Fruit fly (Drosophila melanogaster) whole organism, adult: ENCODE results near the gene CG3473.

Experiments
- CG7101 ChIP-seq: fragments of 200-800 bp; sonication (Bioruptor generic); optimal IDR thresholded peaks from 2 replicates; lab custom pipeline; 2018; ENCODE audit warnings: missing biosample characterization, mild to moderate bottlenecking, missing genetic modification characterization, moderate library complexity
- kay ChIP-seq: fragments of 200-800 bp; sonication (Bioruptor generic); peaks from one replicate; lab custom pipeline; 2016; ENCODE audit warnings: missing biosample characterization, missing genetic modification characterization, borderline replicate concordance

DNA sequence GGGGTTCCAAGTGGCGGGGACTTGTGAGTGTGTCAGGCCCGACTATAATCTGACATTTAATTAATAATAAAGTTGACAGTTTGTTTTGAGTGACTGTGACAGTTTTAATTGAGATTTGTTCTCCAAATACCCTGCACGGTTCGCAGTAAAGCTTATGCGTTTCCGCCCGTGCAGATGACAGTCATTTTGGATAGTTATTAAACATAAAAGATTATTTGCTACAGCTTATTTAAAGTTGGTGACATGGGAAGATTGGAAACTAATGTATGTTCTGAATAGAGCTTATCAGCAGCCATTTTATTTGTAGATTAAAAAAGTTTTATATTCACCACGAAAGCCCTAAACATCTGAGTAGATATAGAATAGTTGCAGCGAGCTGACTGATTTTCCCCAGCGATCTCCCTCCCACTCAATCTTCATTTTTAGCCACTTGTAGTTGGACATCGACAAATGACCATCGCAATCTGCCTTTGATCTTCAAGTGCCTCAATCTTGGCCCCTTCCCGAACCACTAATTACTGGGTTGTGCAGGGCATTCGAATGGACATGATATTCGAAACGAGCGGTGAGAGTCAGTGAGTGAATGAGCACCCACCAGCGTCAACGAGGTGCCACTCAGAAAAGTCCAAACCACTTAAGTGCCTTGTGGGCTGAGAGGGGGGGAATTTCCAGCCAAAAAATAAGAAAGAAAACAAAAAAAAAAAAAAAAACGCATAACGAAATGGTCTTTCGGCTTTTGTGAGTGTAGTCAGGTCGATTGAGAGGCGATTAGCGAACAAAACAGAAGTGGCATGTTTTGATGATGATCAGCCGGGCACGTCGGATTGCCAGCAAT lies 29.9 kb downstream of the CG3473 start:
- TF ChIP-seq kay (GFP tag; lab: Kevin White, UChicago) (no peak), CG7101 (tag; lab: Kevin White, UChicago) (no peak)
